Worm (Caenorhabditis elegans) whole organism, young adult: ENCODE data around the gene sart-3.

ENCODE experiments used
- C06A6.2 ChIP-seq: fragments of 200-800 bp; sonication (Bioruptor generic); conservative IDR thresholded peaks from 2 replicates; pipeline ENCODE4 v1.3.6; 2022; ENCODE audit warnings: missing genetic modification characterization, missing compliant biosample characterization
- Y79H2A.3 ChIP-seq: fragments of 200-800 bp; sonication (Bioruptor generic); conservative IDR thresholded peaks from 2 replicates; pipeline ENCODE4 v1.3.6; 2022; ENCODE audit warnings: missing genetic modification reagents, missing genetic modification characterization, missing compliant biosample characterization
- ZK185.1 ChIP-seq: sonication (generic microtip); optimal IDR thresholded peaks from 2 replicates; lab custom pipeline; 2016; ENCODE audit warnings: mild to moderate bottlenecking, missing genetic modification characterization, missing compliant biosample characterization; ENCODE audit not compliant: poor library complexity, severe bottlenecking
- akir-1 ChIP-seq: fragments of 200-800 bp; sonication (Bioruptor generic); optimal IDR thresholded peaks from 2 replicates; lab custom pipeline; 2018; ENCODE audit warnings: mild to moderate bottlenecking, missing genetic modification characterization, moderate library complexity, missing compliant biosample characterization
- attf-5 ChIP-seq: fragments of 200-800 bp; sonication (Bioruptor generic); optimal IDR thresholded peaks from 2 replicates; lab custom pipeline; 2018; ENCODE audit warnings: mild to moderate bottlenecking, missing genetic modification characterization, missing compliant biosample characterization
- attf-6 ChIP-seq: fragments of 200-800 bp; sonication (Bioruptor generic); IDR thresholded peaks from 2 replicates; pipeline ENCODE4 v1.3.6; 2022; ENCODE audit warnings: missing genetic modification reagents, missing genetic modification characterization, missing compliant biosample characterization
- cebp-1 ChIP-seq, 2 experiments: fragments of 200-800 bp in 1 of 2; sonication (Bioruptor generic) in 1 of 2; sonication (generic microtip) in 1 of 2; IDR thresholded peaks in 1 of 2; optimal IDR thresholded peaks in 1 of 2; 2 replicates each; pipeline versions ENCODE4 v1.3.6 to Lab custom; 2017 to 2022; ENCODE audit warnings: missing compliant biosample characterization in 2 of 2, missing genetic modification characterization in 2 of 2, mild to moderate bottlenecking in 1 of 2, missing genetic modification reagents in 1 of 2, moderate library complexity in 1 of 2
- ceh-91 ChIP-seq: fragments of 200-800 bp; sonication (Bioruptor generic); IDR thresholded peaks from 2 replicates; pipeline ENCODE4 v1.3.6; 2022; ENCODE audit warnings: missing genetic modification reagents, missing genetic modification characterization, missing compliant biosample characterization
- egl-44 ChIP-seq: fragments of 200-800 bp; sonication (Bioruptor generic); IDR thresholded peaks from 2 replicates; pipeline ENCODE4 v1.3.6; 2022; ENCODE audit warnings: missing genetic modification reagents, missing genetic modification characterization, missing compliant biosample characterization
- ets-4 ChIP-seq: fragments of 200-800 bp; sonication (Bioruptor generic); optimal IDR thresholded peaks from 2 replicates; lab custom pipeline; 2018; ENCODE audit warnings: mild to moderate bottlenecking, missing genetic modification characterization, missing compliant biosample characterization
- him-1 ChIP-seq: sonication (generic microtip); optimal IDR thresholded peaks from 2 replicates; lab custom pipeline; 2016; ENCODE audit warnings: missing genotype, missing genetic modification reagents, missing genetic modification characterization, missing compliant biosample characterization
- hmg-1.2 ChIP-seq: fragments of 200-800 bp; sonication (Bioruptor generic); IDR thresholded peaks from 2 replicates; pipeline ENCODE4 v1.3.6; 2022; ENCODE audit warnings: missing genetic modification reagents, missing genetic modification characterization, missing compliant biosample characterization
- lag-1 ChIP-seq: fragments of 200-800 bp; sonication (Bioruptor generic); IDR thresholded peaks from 2 replicates; pipeline ENCODE4 v1.3.6; 2022; ENCODE audit warnings: missing genetic modification reagents, missing genetic modification characterization, missing compliant biosample characterization
- let-526 ChIP-seq: fragments of 200-800 bp; sonication (Bioruptor generic); IDR thresholded peaks from 2 replicates; pipeline ENCODE4 v1.3.6; 2022; ENCODE audit warnings: missing genetic modification reagents, missing genetic modification characterization, missing compliant biosample characterization
- let-607 ChIP-seq, 2 experiments: fragments of 200-800 bp in 1 of 2; sonication (Bioruptor generic) in 1 of 2; sonication (generic microtip) in 1 of 2; optimal IDR thresholded peaks; 2 replicates each; lab custom pipeline; 2016 to 2018; ENCODE audit warnings: mild to moderate bottlenecking in 2 of 2, missing compliant biosample characterization in 2 of 2, missing genetic modification characterization in 2 of 2, moderate library complexity in 2 of 2, missing genotype in 1 of 2
- lin-26 ChIP-seq: fragments of 200-800 bp; sonication (Bioruptor generic); IDR thresholded peaks from 2 replicates; pipeline ENCODE4 v1.3.6; 2022; ENCODE audit warnings: missing genetic modification reagents, missing genetic modification characterization, missing compliant biosample characterization
- madf-10 ChIP-seq: sonication (generic microtip); optimal IDR thresholded peaks from 2 replicates; lab custom pipeline; 2016; ENCODE audit warnings: mild to moderate bottlenecking, missing genetic modification characterization, missing compliant biosample characterization
- mcd-1 ChIP-seq: fragments of 200-800 bp; sonication (Bioruptor generic); IDR thresholded peaks from 2 replicates; pipeline ENCODE4 v1.3.6; 2022; ENCODE audit warnings: missing genetic modification reagents, missing genetic modification characterization, missing compliant biosample characterization
- nhr-27 ChIP-seq: fragments of 200-800 bp; sonication (Bioruptor generic); optimal IDR thresholded peaks from 2 replicates; lab custom pipeline; 2018; ENCODE audit warnings: mild to moderate bottlenecking, missing genetic modification characterization, moderate library complexity, missing compliant biosample characterization
- nhr-80 ChIP-seq: sonication (generic microtip); optimal IDR thresholded peaks from 2 replicates; lab custom pipeline; 2016; ENCODE audit warnings: missing genetic modification characterization, missing compliant biosample characterization
- nhr-90 ChIP-seq: sonication (generic microtip); optimal IDR thresholded peaks from 2 replicates; lab custom pipeline; 2016; ENCODE audit warnings: missing genotype, mild to moderate bottlenecking, missing genetic modification characterization, missing compliant biosample characterization
- repo-1 ChIP-seq: sonication (generic microtip); optimal IDR thresholded peaks from 2 replicates; lab custom pipeline; 2017; ENCODE audit warnings: mild to moderate bottlenecking, missing genetic modification characterization, missing compliant biosample characterization
- sdz-38 ChIP-seq: sonication (generic microtip); optimal IDR thresholded peaks from 2 replicates; lab custom pipeline; 2016; ENCODE audit warnings: missing genotype, missing genetic modification characterization, missing compliant biosample characterization
- snpc-1.1 ChIP-seq: sonication (generic microtip); optimal IDR thresholded peaks from 2 replicates; lab custom pipeline; 2017; ENCODE audit warnings: missing genetic modification characterization, mild to moderate bottlenecking, missing compliant biosample characterization, antibody characterized with exemption, moderate library complexity, missing genotype, missing genetic modification reagents; ENCODE audit not compliant: insufficient read depth
- snpc-3.4 ChIP-seq: sonication (generic microtip); optimal IDR thresholded peaks from 2 replicates; lab custom pipeline; 2017; ENCODE audit warnings: missing genetic modification characterization, mild to moderate bottlenecking, missing compliant biosample characterization, antibody characterized with exemption, moderate library complexity, missing genotype, missing genetic modification reagents
- snpc-4 ChIP-seq, 5 experiments: fragments of 150-350 bp in 1 of 5; sonication (generic microtip) in 4 of 5; optimal IDR thresholded peaks; 2 replicates each; lab custom pipeline; 2014 to 2018; ENCODE audit warnings: missing genetic modification characterization in 5 of 5, missing biosample characterization in 3 of 5, antibody characterized with exemption in 2 of 5, mild to moderate bottlenecking in 2 of 5, missing compliant biosample characterization in 2 of 5, missing genotype in 2 of 5, moderate library complexity in 2 of 5, missing genetic modification reagents in 1 of 5
- unc-62 ChIP-seq: fragments of 150-350 bp; optimal IDR thresholded peaks from 2 replicates; lab custom pipeline; 2014; ENCODE audit warnings: missing biosample characterization, missing genetic modification reagents, missing genetic modification characterization
- zim-3 ChIP-seq: sonication (generic microtip); optimal IDR thresholded peaks from 2 replicates; lab custom pipeline; 2017; ENCODE audit warnings: mild to moderate bottlenecking, missing genetic modification characterization, moderate library complexity, missing compliant biosample characterization
- ztf-22 ChIP-seq: fragments of 200-800 bp; sonication (Bioruptor generic); optimal IDR thresholded peaks from 2 replicates; lab custom pipeline; 2018; ENCODE audit warnings: mild to moderate bottlenecking, missing genetic modification characterization, moderate library complexity, missing compliant biosample characterization
- ztf-26 ChIP-seq: sonication (generic microtip); optimal IDR thresholded peaks from 2 replicates; lab custom pipeline; 2017; ENCODE audit warnings: missing genetic modification characterization, missing compliant biosample characterization

The sart-3 gene

DNA sequence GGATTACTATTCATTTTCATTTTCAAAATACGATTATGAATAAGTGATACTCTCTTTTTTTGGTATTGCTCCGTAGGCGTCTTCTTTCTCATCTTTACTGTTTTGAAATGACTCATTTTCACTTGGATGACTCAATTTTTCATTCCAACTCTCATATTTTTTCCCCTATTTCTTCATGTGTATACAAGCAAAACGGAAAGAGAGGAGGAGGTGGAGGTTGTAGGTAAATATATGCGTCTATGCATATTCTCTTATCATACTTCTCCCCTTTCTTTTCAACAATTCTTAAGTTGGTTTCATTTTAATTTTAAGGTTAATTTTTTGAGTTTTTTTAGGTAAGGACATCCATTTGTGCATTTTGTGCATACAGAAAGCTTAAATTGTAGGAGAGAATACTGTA is 46.7 kb downstream of the sart-3 start:
- TF ChIP-seq akir-1 (GFP tag; lab: Kevin White, UChicago) (no peak), attf-5 (GFP tag; lab: Kevin White, UChicago) (no peak), attf-6 (GFP tag; lab: Robert Waterston, UW) (no peak), Y79H2A.3 (no peak), nhr-27 (no peak), ztf-26 (tag; lab: Kevin White, UChicago) (no peak)

DNA sequence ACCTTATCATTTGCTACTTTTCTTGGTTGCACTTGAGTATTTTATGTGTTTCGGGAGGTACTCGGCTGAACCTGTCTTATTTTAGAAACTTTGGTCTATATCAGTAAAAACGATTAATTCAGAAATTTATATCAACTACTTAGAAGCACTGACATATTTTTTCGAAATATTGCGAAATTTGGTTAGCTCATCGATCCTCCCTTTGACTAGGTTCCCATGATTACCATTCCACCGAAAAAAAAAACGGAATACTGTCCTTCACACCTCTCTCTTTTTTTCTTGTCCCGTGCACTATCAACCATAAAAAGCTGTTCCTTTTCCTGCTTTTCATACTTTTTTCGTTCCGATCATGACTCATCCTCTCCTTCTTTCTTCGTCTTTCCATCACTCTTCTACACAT is 47.5 kb downstream of the sart-3 start:
- TF ChIP-seq let-526 (GFP tag; lab: Robert Waterston, UW) (no peak), cebp-1 (GFP tag; IDR thresholded peaks at IDR 0.05; lab: Robert Waterston, UW) (peak; percentile 51; the same call in 1 of the 2 replicates), cebp-1 (tag; optimal IDR thresholded peaks at IDR 0.05; lab: Kevin White, UChicago) (peak; percentile 69)

DNA sequence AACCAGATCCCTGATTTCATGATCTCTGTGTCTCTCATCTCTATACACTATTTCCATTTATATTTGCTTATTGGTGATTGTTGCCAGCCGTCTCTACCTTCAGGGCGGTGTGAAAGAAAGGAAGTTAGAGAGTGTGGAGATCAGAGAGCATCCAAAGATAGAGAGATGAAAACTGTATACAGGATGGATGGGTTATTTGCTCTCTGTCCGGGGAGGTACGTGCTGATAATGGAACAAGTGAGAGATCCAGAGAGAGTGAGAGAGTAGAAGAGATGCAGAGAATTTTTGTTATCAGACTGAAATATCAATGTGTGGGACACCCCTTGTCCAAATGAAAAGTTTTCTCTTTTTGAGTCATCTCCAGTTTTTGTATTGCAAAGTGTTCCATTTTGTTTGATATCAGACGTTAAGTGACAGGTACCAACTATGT is 48.7 kb downstream of the sart-3 start:
- TF ChIP-seq snpc-4 (GFP tag; optimal IDR thresholded peaks at IDR 0.05; lab: Kevin White, UChicago) (no peak), snpc-4 (tag; optimal IDR thresholded peaks at IDR 0.05; lab: Kevin White, UChicago) (no peak), nhr-90 (tag; lab: Kevin White, UChicago) (peak; percentile 50), him-1 (tag; lab: Kevin White, UChicago) (no peak), zim-3 (tag; lab: Kevin White, UChicago) (no peak), snpc-1.1 (tag; lab: Kevin White, UChicago) (no peak), nhr-27 (no peak), nhr-80 (peak; percentile 98), ets-4 (GFP tag; lab: Kevin White, UChicago) (peak; percentile 52), madf-10 (tag; lab: Kevin White, UChicago) (no peak), ceh-91 (GFP tag; lab: Robert Waterston, UW) (no peak), ZK185.1 (tag; lab: Kevin White, UChicago) (no peak), hmg-1.2 (GFP tag; lab: Robert Waterston, UW) (peak; percentile 50), cebp-1 (GFP tag; IDR thresholded peaks at IDR 0.05; lab: Robert Waterston, UW) (0 out of 2 replicates have a peak, but pooled peaks have one; percentile 27), cebp-1 (tag; optimal IDR thresholded peaks at IDR 0.05; lab: Kevin White, UChicago) (no peak), egl-44 (GFP tag; lab: Robert Waterston, UW) (0 out of 2 replicates have a peak, but pooled peaks have one; percentile 20), snpc-3.4 (no peak), sdz-38 (tag; lab: Kevin White, UChicago) (no peak), mcd-1 (GFP tag; lab: Robert Waterston, UW) (no peak), let-607 (tag; optimal IDR thresholded peaks at IDR 0.05; lab: Kevin White, UChicago) (no peak), ztf-22 (GFP tag; lab: Kevin White, UChicago) (peak; percentile 62), C06A6.2 (GFP tag; lab: Robert Waterston, UW) (no peak), lin-26 (GFP tag; lab: Robert Waterston, UW) (no peak), unc-62 (GFP tag; lab: Kevin White, UChicago) (peak; percentile 52), repo-1 (tag; lab: Kevin White, UChicago) (no peak), lag-1 (GFP tag; lab: Robert Waterston, UW) (no peak)
